Worm (Caenorhabditis elegans): ENCODE data around the gene T25D1.2.

The T25D1.2 gene

ce11 chrX:16524310-16524709, 8.9 kb downstream of the T25D1.2 start:
- no peak for TF ChIP-seq madf-8 (GFP tag; conservative IDR thresholded peaks at IDR 0.05)
- no peak for TF ChIP-seq nhr-90 (tag; optimal IDR thresholded peaks at IDR 0.05)
- no peak for TF ChIP-seq ceh-100 (GFP tag; IDR thresholded peaks at IDR 0.05)
- no peak for TF ChIP-seq mxl-1 (tag; optimal IDR thresholded peaks at IDR 0.05)
- TF ChIP-seq ztf-18 (tag; optimal IDR thresholded peaks at IDR 0.05), result no peak
- TF ChIP-seq lin-35 (GFP tag; optimal IDR thresholded peaks at IDR 0.05), result no peak
- no peak for TF ChIP-seq F22D6.2 (tag; optimal IDR thresholded peaks at IDR 0.05)

ce11 chrX:16525632-16526031, 10.3 kb downstream of the T25D1.2 start:
- TF ChIP-seq nhr-27 (tag; optimal IDR thresholded peaks at IDR 0.05) (no peak), aptf-3 (GFP tag; IDR thresholded peaks at IDR 0.05) (0 out of 2 replicates have a peak, but pooled peaks have one; percentile 9), F52B5.7 (tag; optimal IDR thresholded peaks at IDR 0.05) (no peak), ama-1 (optimal IDR thresholded peaks at IDR 0.05) (no peak), ama-1 (GFP tag; optimal IDR thresholded peaks at IDR 0.05) (no peak), zfh-2 (GFP tag; conservative IDR thresholded peaks at IDR 0.05) (peak; percentile 57; the same call in 1 of the 2 replicates)

ce11 chrX:16527815-16528214, 12.4 kb downstream of the T25D1.2 start:
- TF ChIP-seq snpc-1.1 (tag; optimal IDR thresholded peaks at IDR 0.05; ENCODE audit: insufficient read depth) (no peak), ama-1 (optimal IDR thresholded peaks at IDR 0.05) (no peak), ama-1 (GFP tag; optimal IDR thresholded peaks at IDR 0.05) (no peak), lin-26 (GFP tag; IDR thresholded peaks at IDR 0.05) (0 out of 2 replicates have a peak, but pooled peaks have one; percentile 15), ztf-22 (GFP tag; optimal IDR thresholded peaks at IDR 0.05) (no peak), F37B4.10 (GFP tag; IDR thresholded peaks at IDR 0.05) (0 out of 2 replicates have a peak, but pooled peaks have one; percentile 42), Y95B8A.8 (GFP tag; IDR thresholded peaks at IDR 0.05) (no peak), ZK185.1 (tag; optimal IDR thresholded peaks at IDR 0.05; ENCODE audit: poor library complexity, severe bottlenecking) (no peak), zfh-2 (GFP tag; conservative IDR thresholded peaks at IDR 0.05) (peak; percentile 86), somi-1 (GFP tag; optimal IDR thresholded peaks at IDR 0.05) (no peak), ceh-27 (GFP tag; optimal IDR thresholded peaks at IDR 0.05) (peak; percentile 18), ekl-4 (GFP tag; IDR thresholded peaks at IDR 0.05) (no peak), Y53G8AR.9 (GFP tag; conservative IDR thresholded peaks at IDR 0.05) (no peak), unc-62 (GFP tag; optimal IDR thresholded peaks at IDR 0.05) (no peak), hmg-20 (GFP tag; IDR thresholded peaks at IDR 0.05) (no peak), let-526 (GFP tag; IDR thresholded peaks at IDR 0.05) (no peak), cebp-1 (GFP tag; IDR thresholded peaks at IDR 0.05) (no peak), cebp-1 (tag; optimal IDR thresholded peaks at IDR 0.05) (no peak), ceh-58 (GFP tag; IDR thresholded peaks at IDR 0.05) (0 out of 2 replicates have a peak, but pooled peaks have one; percentile 51), attf-3 (GFP tag; conservative IDR thresholded peaks at IDR 0.05) (no peak), zim-3 (tag; optimal IDR thresholded peaks at IDR 0.05) (no peak), Y79H2A.3 (GFP tag; conservative IDR thresholded peaks at IDR 0.05) (no peak), attf-6 (GFP tag; IDR thresholded peaks at IDR 0.05) (no peak), lin-35 (GFP tag; optimal IDR thresholded peaks at IDR 0.05) (no peak), chd-7 (tag; optimal IDR thresholded peaks at IDR 0.05) (no peak), gei-17 (GFP tag; optimal IDR thresholded peaks at IDR 0.05) (no peak)

ce11 chrX:16529937-16530336, 14.6 kb downstream of the T25D1.2 start:
- TF ChIP-seq hrde-1 (tag; optimal IDR thresholded peaks at IDR 0.05; ENCODE audit: borderline replicate concordance), result no peak
- TF ChIP-seq attf-3 (GFP tag; conservative IDR thresholded peaks at IDR 0.05), result no peak
- TF ChIP-seq Y56A3A.18 (GFP tag; IDR thresholded peaks at IDR 0.05), result no peak
- no peak for TF ChIP-seq F57A8.1 (GFP tag; optimal IDR thresholded peaks at IDR 0.05)
- no peak for TF ChIP-seq rcor-1 (GFP tag; IDR thresholded peaks at IDR 0.05)
- no peak for TF ChIP-seq B0019.2 (GFP tag; conservative IDR thresholded peaks at IDR 0.05)
- TF ChIP-seq ztf-28 (GFP tag; IDR thresholded peaks at IDR 0.05), result no peak
- TF ChIP-seq cebp-2 (GFP tag; IDR thresholded peaks at IDR 0.05), result no peak
- TF ChIP-seq snpc-4 (GFP tag; optimal IDR thresholded peaks at IDR 0.05), result no peak
- TF ChIP-seq snpc-4 (tag; optimal IDR thresholded peaks at IDR 0.05), result no peak
- TF ChIP-seq Y67H2A.10 (GFP tag; conservative IDR thresholded peaks at IDR 0.05), result no peak
- no peak for TF ChIP-seq F23B12.7 (tag; optimal IDR thresholded peaks at IDR 0.05; ENCODE audit: insufficient read depth)
- no peak for TF ChIP-seq nhr-120 (GFP tag; IDR thresholded peaks at IDR 0.05)

All from whole organism, young adult.